Fruit fly (Drosophila melanogaster) whole organism, embryonic: ENCODE measurements around the gene Sdhaf3.

Experiments used
- Ada2b ChIP-seq: fragments of 200-800 bp; sonication (Bioruptor generic); IDR thresholded peaks from 2 replicates; pipeline ENCODE4 v1.3.6; 2022; ENCODE audit warnings: missing biosample characterization, missing genetic modification characterization
- Atf3 ChIP-seq: fragments of 200-800 bp; sonication (Bioruptor generic); optimal IDR thresholded peaks from 3 replicates; lab custom pipeline; 2016; ENCODE audit warnings: missing biosample characterization, missing genetic modification characterization
- Bdp1 ChIP-seq: fragments of 200-800 bp; sonication (Bioruptor generic); optimal IDR thresholded peaks from 3 replicates; lab custom pipeline; 2016; ENCODE audit warnings: missing biosample characterization, missing genetic modification characterization
- Blimp-1 ChIP-seq: fragments of 200-800 bp; sonication (Bioruptor generic); optimal IDR thresholded peaks from 3 replicates; lab custom pipeline; 2018; ENCODE audit warnings: missing biosample characterization, missing genetic modification characterization, mild to moderate bottlenecking, moderate library complexity, missing genetic modification reagents
- CG1024 ChIP-seq: fragments of 200-800 bp; sonication (Bioruptor generic); IDR thresholded peaks from 2 replicates; pipeline ENCODE4 v1.3.6; 2022; ENCODE audit warnings: missing biosample characterization, missing genetic modification characterization
- CG11247 ChIP-seq: fragments of 200-800 bp; sonication (Bioruptor generic); IDR thresholded peaks from 2 replicates; pipeline ENCODE4 v1.3.6; 2022; ENCODE audit warnings: missing biosample characterization, missing genetic modification characterization
- CG1233 ChIP-seq: fragments of 200-800 bp; sonication (Bioruptor generic); optimal IDR thresholded peaks from 4 replicates; lab custom pipeline; 2018; ENCODE audit warnings: missing biosample characterization, mild to moderate bottlenecking, missing genetic modification characterization
- CG15011 ChIP-seq: fragments of 200-800 bp; sonication (Bioruptor generic); optimal IDR thresholded peaks from 3 replicates; lab custom pipeline; 2018; ENCODE audit warnings: missing biosample characterization, mild to moderate bottlenecking, missing genetic modification characterization
- CG16779 ChIP-seq: fragments of 200-800 bp; sonication (Bioruptor generic); IDR thresholded peaks from 2 replicates; pipeline ENCODE4 v1.3.6; 2022; ENCODE audit warnings: missing biosample characterization, missing genetic modification characterization
- CG17186 ChIP-seq: fragments of 200-800 bp; sonication (Bioruptor generic); optimal IDR thresholded peaks from 3 replicates; lab custom pipeline; 2017; ENCODE audit warnings: missing biosample characterization, missing genetic modification reagents, missing genetic modification characterization
- CG17612 ChIP-seq: fragments of 200-800 bp; sonication (Bioruptor generic); IDR thresholded peaks from 2 replicates; pipeline ENCODE4 v1.3.6; 2022; ENCODE audit warnings: missing biosample characterization, missing genetic modification characterization
- CG1832 ChIP-seq: fragments of 200-800 bp; sonication (Bioruptor generic); optimal IDR thresholded peaks from 2 replicates; lab custom pipeline; 2017; ENCODE audit warnings: missing biosample characterization, mild to moderate bottlenecking, missing genetic modification characterization, inconsistent platforms
- CG18764 ChIP-seq: fragments of 200-800 bp; sonication (Bioruptor generic); optimal IDR thresholded peaks from 3 replicates; lab custom pipeline; 2016; ENCODE audit warnings: missing biosample characterization, missing genetic modification characterization
- CG2129 ChIP-seq: fragments of 200-800 bp; sonication (Bioruptor generic); IDR thresholded peaks from 2 replicates; pipeline ENCODE4 v1.3.6; 2022; ENCODE audit warnings: missing biosample characterization, missing genetic modification characterization; ENCODE audit not compliant: partially characterized antibody
- CG3065 ChIP-seq: fragments of 200-800 bp; sonication (Bioruptor generic); optimal IDR thresholded peaks from 2 replicates; lab custom pipeline; 2016; ENCODE audit warnings: missing biosample characterization, missing genetic modification characterization
- CG33557 ChIP-seq: fragments of 200-800 bp; sonication (Bioruptor generic); optimal IDR thresholded peaks from 2 replicates; lab custom pipeline; 2019; ENCODE audit warnings: missing biosample characterization, mild to moderate bottlenecking, missing genetic modification characterization, moderate library complexity
- CG42726 ChIP-seq: fragments of 200-800 bp; sonication (Bioruptor generic); IDR thresholded peaks from 2 replicates; pipeline ENCODE4 v1.3.6; 2022; ENCODE audit warnings: missing biosample characterization, missing genetic modification characterization; ENCODE audit not compliant: partially characterized antibody
- CG4282 ChIP-seq: fragments of 200-800 bp; sonication (Bioruptor generic); optimal IDR thresholded peaks from 2 replicates; lab custom pipeline; 2016; ENCODE audit warnings: missing biosample characterization, missing genetic modification characterization
- CG4404 ChIP-seq: fragments of 200-800 bp; sonication (Bioruptor generic); IDR thresholded peaks from 2 replicates; pipeline ENCODE4 v1.3.6; 2022; ENCODE audit warnings: missing biosample characterization, missing genetic modification characterization
- CG5953 ChIP-seq: fragments of 200-800 bp; sonication (Bioruptor generic); IDR thresholded peaks from 2 replicates; pipeline ENCODE4 v1.3.6; 2022; ENCODE audit warnings: missing biosample characterization, missing genetic modification characterization
- CG7786 ChIP-seq: fragments of 200-800 bp; sonication (Bioruptor generic); optimal IDR thresholded peaks from 2 replicates; lab custom pipeline; 2016; ENCODE audit warnings: missing biosample characterization, missing genetic modification characterization
- CG8359 ChIP-seq: fragments of 200-800 bp; sonication (Bioruptor generic); optimal IDR thresholded peaks from 2 replicates; lab custom pipeline; 2017; ENCODE audit warnings: missing biosample characterization, mild to moderate bottlenecking, missing genetic modification characterization, borderline replicate concordance
- CG9797 ChIP-seq: fragments of 200-800 bp; sonication (Bioruptor generic); optimal IDR thresholded peaks from 3 replicates; lab custom pipeline; 2018; ENCODE audit warnings: missing biosample characterization, mild to moderate bottlenecking, missing genetic modification characterization
- CG9876 ChIP-seq: fragments of 200-800 bp; sonication (Bioruptor generic); optimal IDR thresholded peaks from 2 replicates; lab custom pipeline; 2016; ENCODE audit warnings: missing biosample characterization, missing genetic modification characterization
- Eip74EF ChIP-seq, 2 experiments: fragments of 200-800 bp in 1 of 2; fragments of >200 bp in 1 of 2; sonication (Bioruptor generic) in 1 of 2; optimal IDR thresholded peaks; 2 replicates each; lab custom pipeline; 2017 to 2019; ENCODE audit warnings: missing biosample characterization in 2 of 2, missing genetic modification characterization in 2 of 2, mild to moderate bottlenecking in 1 of 2, moderate library complexity in 1 of 2
- Fer2 ChIP-seq: fragments of 200-800 bp; sonication (Bioruptor generic); optimal IDR thresholded peaks from 2 replicates; lab custom pipeline; 2018; ENCODE audit warnings: missing biosample characterization, mild to moderate bottlenecking, missing genetic modification characterization, moderate library complexity
- Fer3 ChIP-seq: fragments of 200-800 bp; sonication (Bioruptor generic); optimal IDR thresholded peaks from 2 replicates; lab custom pipeline; 2018; ENCODE audit warnings: missing biosample characterization, mild to moderate bottlenecking, missing genetic modification characterization, moderate library complexity
- HLH4C ChIP-seq: fragments of 200-800 bp; sonication (Bioruptor generic); IDR thresholded peaks from 3 replicates; pipeline ENCODE4 v1.3.6; 2022; ENCODE audit warnings: missing biosample characterization, missing genetic modification characterization; ENCODE audit not compliant: partially characterized antibody
- Hsf ChIP-seq: fragments of 200-800 bp; sonication (Bioruptor generic); optimal IDR thresholded peaks from 3 replicates; lab custom pipeline; 2016; ENCODE audit warnings: missing biosample characterization, missing genetic modification characterization
- Lhr ChIP-seq: fragments of 200-800 bp; sonication (Bioruptor generic); optimal IDR thresholded peaks from 3 replicates; lab custom pipeline; 2017; ENCODE audit warnings: mild to moderate bottlenecking, missing biosample characterization, missing genetic modification reagents, missing genetic modification characterization
- Oli ChIP-seq: fragments of 200-800 bp; sonication (Bioruptor generic); optimal IDR thresholded peaks from 2 replicates; lab custom pipeline; 2018; ENCODE audit warnings: missing biosample characterization, mild to moderate bottlenecking, missing genetic modification characterization, moderate library complexity
- Optix ChIP-seq: fragments of 200-800 bp; sonication (Bioruptor generic); IDR thresholded peaks from 3 replicates; pipeline ENCODE4 v1.3.6; 2022; ENCODE audit warnings: missing biosample characterization, missing genetic modification characterization
- Rfx ChIP-seq: fragments of 200-800 bp; sonication (Bioruptor generic); IDR thresholded peaks from 2 replicates; pipeline ENCODE4 v1.3.6; 2022; ENCODE audit warnings: missing biosample characterization, missing genetic modification characterization
- cad ChIP-seq: fragments of >200 bp; optimal IDR thresholded peaks from 2 replicates; lab custom pipeline; 2017; ENCODE audit warnings: missing biosample characterization, missing genetic modification characterization
- inv ChIP-seq: fragments of 200-800 bp; sonication (Bioruptor generic); IDR thresholded peaks from 2 replicates; pipeline ENCODE4 v1.3.6; 2022; ENCODE audit warnings: missing biosample characterization, missing genetic modification characterization; ENCODE audit not compliant: partially characterized antibody
- jumu ChIP-seq: fragments of 200-800 bp; sonication (Bioruptor generic); optimal IDR thresholded peaks from 3 replicates; lab custom pipeline; 2016; ENCODE audit warnings: missing biosample characterization, missing genetic modification characterization
- lab ChIP-seq: fragments of 200-800 bp; sonication (Bioruptor generic); optimal IDR thresholded peaks from 3 replicates; lab custom pipeline; 2017; ENCODE audit warnings: missing biosample characterization, missing genetic modification characterization, mild to moderate bottlenecking, moderate library complexity, missing genetic modification reagents
- lmd ChIP-seq: fragments of 200-800 bp; sonication (Bioruptor generic); IDR thresholded peaks from 2 replicates; pipeline ENCODE4 v1.3.6; 2022; ENCODE audit warnings: missing biosample characterization, missing genetic modification characterization
- mirr ChIP-seq: fragments of 200-800 bp; sonication (Bioruptor generic); optimal IDR thresholded peaks from 3 replicates; lab custom pipeline; 2018; ENCODE audit warnings: missing biosample characterization, mild to moderate bottlenecking, missing genetic modification characterization
- nmo ChIP-seq: fragments of 200-800 bp; sonication (Bioruptor generic); optimal IDR thresholded peaks from 2 replicates; lab custom pipeline; 2018; ENCODE audit warnings: missing biosample characterization, mild to moderate bottlenecking, missing genetic modification characterization, moderate library complexity
- nom ChIP-seq: fragments of 200-800 bp; sonication (Bioruptor generic); optimal IDR thresholded peaks from 2 replicates; lab custom pipeline; 2017; ENCODE audit warnings: missing biosample characterization, missing genetic modification characterization, mild to moderate bottlenecking, moderate library complexity, missing genetic modification reagents
- odd ChIP-seq: fragments of 200-800 bp; sonication (Bioruptor generic); optimal IDR thresholded peaks from 2 replicates; lab custom pipeline; 2017; ENCODE audit warnings: missing biosample characterization, mild to moderate bottlenecking, missing genetic modification characterization
- scrt ChIP-seq: fragments of 200-800 bp; sonication (Bioruptor generic); optimal IDR thresholded peaks from 2 replicates; lab custom pipeline; 2018; ENCODE audit warnings: missing biosample characterization, mild to moderate bottlenecking, missing genetic modification characterization, moderate library complexity
- sd ChIP-seq: fragments of 200-800 bp; sonication (Bioruptor generic); optimal IDR thresholded peaks from 3 replicates; lab custom pipeline; 2018; ENCODE audit warnings: missing biosample characterization, mild to moderate bottlenecking, missing genetic modification characterization, moderate library complexity
- sens ChIP-seq: fragments of 200-800 bp; sonication (Bioruptor generic); peaks from one replicate; lab custom pipeline; 2016; ENCODE audit warnings: missing biosample characterization, missing genetic modification characterization
- tll ChIP-seq, 2 experiments: fragments of 200-800 bp in 1 of 2; fragments of >200 bp in 1 of 2; sonication (Bioruptor generic) in 1 of 2; optimal IDR thresholded peaks; 2 replicates each; lab custom pipeline; 2017 to 2019; ENCODE audit warnings: missing biosample characterization in 2 of 2, missing genetic modification characterization in 2 of 2, mild to moderate bottlenecking in 1 of 2, moderate library complexity in 1 of 2
- tup ChIP-seq: fragments of 200-800 bp; sonication (Bioruptor generic); optimal IDR thresholded peaks from 2 replicates; lab custom pipeline; 2016; ENCODE audit warnings: missing biosample characterization, mild to moderate bottlenecking, missing genetic modification characterization, moderate library complexity
- vvl ChIP-seq: fragments of 200-800 bp; sonication (Bioruptor generic); IDR thresholded peaks from 2 replicates; pipeline ENCODE4 v1.3.6; 2022; ENCODE audit warnings: missing biosample characterization, missing genetic modification characterization

Gene Sdhaf3

dm6 chr3R:16449187-16449973 lies 32.9 kb downstream of the Sdhaf3 start (continued):
- TF ChIP-seq CG1024, result peak; percentile 94
- TF ChIP-seq jumu (GFP tag; lab: Kevin White, UChicago), result peak; percentile 95
- TF ChIP-seq CG1233 (GFP tag; lab: Kevin White, UChicago), result peak; percentile 90
- peak; percentile 96 for TF ChIP-seq lmd (GFP tag; lab: Robert Waterston, UW)
- peak; percentile 60 for TF ChIP-seq CG1832
- peak; percentile 94 for TF ChIP-seq Optix (GFP tag; lab: Robert Waterston, UW)
- peak; percentile 93 for TF ChIP-seq Oli (tag; lab: Kevin White, UChicago)
- peak; percentile 62 for TF ChIP-seq sd
- TF ChIP-seq CG3065, result peak; percentile 86
- TF ChIP-seq Eip74EF (GFP tag; optimal IDR thresholded peaks at IDR 0.05; lab: Kevin White, UChicago), result peak in 1 of 2 experiments; percentile 88
- no peak for TF ChIP-seq CG2129 (GFP tag; lab: Robert Waterston, UW)
- TF ChIP-seq CG18764 (GFP tag; lab: Kevin White, UChicago), result peak; percentile 86
- peak; percentile 71 for TF ChIP-seq CG15011
- TF ChIP-seq Ada2b, result peak; percentile 94
- TF ChIP-seq CG17186, result peak; percentile 55
- TF ChIP-seq CG9876 (GFP tag; lab: Kevin White, UChicago), result peak; percentile 76
- peak; percentile 95 for TF ChIP-seq Atf3 (GFP tag; lab: Kevin White, UChicago)
- TF ChIP-seq Rfx (GFP tag; lab: Robert Waterston, UW), result peak; percentile 90
- TF ChIP-seq Hsf (GFP tag; lab: Kevin White, UChicago), result peak; percentile 92
- TF ChIP-seq odd, result peak; percentile 56
- TF ChIP-seq Lhr (GFP tag; lab: Kevin White, UChicago), result peak; percentile 89
- peak; percentile 99 for TF ChIP-seq sens
- peak; percentile 73 for TF ChIP-seq Bdp1 (GFP tag; lab: Kevin White, UChicago)
- peak; percentile 63 for TF ChIP-seq scrt (GFP tag; lab: Kevin White, UChicago)
- TF ChIP-seq CG7786 (GFP tag; lab: Kevin White, UChicago), result peak; percentile 91
- peak; percentile 65; the same call in 1 of the 2 replicates for TF ChIP-seq inv (GFP tag; lab: Robert Waterston, UW)
- peak; percentile 84 for TF ChIP-seq CG17612 (GFP tag; lab: Robert Waterston, UW)
- TF ChIP-seq mirr, result peak; percentile 46
- peak; percentile 88 for TF ChIP-seq Fer3 (tag; lab: Kevin White, UChicago)
- TF ChIP-seq nom, result peak; percentile 96
- peak; percentile 16 for TF ChIP-seq CG4282
- TF ChIP-seq Blimp-1 (GFP tag; lab: Kevin White, UChicago), result peak; percentile 96
- peak; percentile 44 for TF ChIP-seq CG9797 (GFP tag; lab: Kevin White, UChicago)
- peak; percentile 84 for TF ChIP-seq CG16779 (GFP tag; lab: Robert Waterston, UW)
- peak; percentile 86 for TF ChIP-seq Fer2
- peak; percentile 97 for TF ChIP-seq nmo (GFP tag; lab: Kevin White, UChicago)
- TF ChIP-seq CG42726 (GFP tag; lab: Robert Waterston, UW), result peak; percentile 60
- TF ChIP-seq vvl (GFP tag; lab: Robert Waterston, UW), result peak; percentile 97
- TF ChIP-seq CG33557 (GFP tag; lab: Kevin White, UChicago), result peak; percentile 98
- no peak for TF ChIP-seq cad (GFP tag; lab: Kevin White, UChicago)
- TF ChIP-seq CG11247, result peak; percentile 92
- peak; percentile 85 for TF ChIP-seq lab (GFP tag; lab: Kevin White, UChicago)
- no peak for TF ChIP-seq tll (GFP tag; optimal IDR thresholded peaks at IDR 0.05; lab: Kevin White, UChicago)
- peak; percentile 95 for TF ChIP-seq CG4404 (GFP tag; lab: Robert Waterston, UW)
- TF ChIP-seq tup (GFP tag; lab: Kevin White, UChicago), result peak; percentile 84
- peak; percentile 67 for TF ChIP-seq HLH4C (GFP tag; lab: Robert Waterston, UW)
- TF ChIP-seq CG8359 (GFP tag; lab: Kevin White, UChicago), result peak; percentile 84
- TF ChIP-seq CG5953 (GFP tag; lab: Robert Waterston, UW), result peak; percentile 92
